Worm (Caenorhabditis elegans) whole organism, L3 larva: ENCODE measurements around the gene srm-6.

ENCODE experiments used
- R02D3.7 ChIP-seq: fragments of 150-350 bp; optimal IDR thresholded peaks from 2 replicates; lab custom pipeline; 2014; ENCODE audit warnings: missing biosample characterization, missing genetic modification characterization
- ZK546.5 ChIP-seq: sonication (generic microtip); optimal IDR thresholded peaks from 2 replicates; lab custom pipeline; 2017; ENCODE audit warnings: missing biosample characterization, missing genetic modification characterization
- ama-1 ChIP-seq: fragments of 150-350 bp; optimal IDR thresholded peaks from 2 replicates; lab custom pipeline; 2018
- ceh-16 ChIP-seq: sonication (generic microtip); optimal IDR thresholded peaks from 2 replicates; lab custom pipeline; 2017; ENCODE audit warnings: missing biosample characterization, missing genetic modification characterization
- ceh-28 ChIP-seq: fragments of 150-350 bp; optimal IDR thresholded peaks from 2 replicates; lab custom pipeline; 2014; ENCODE audit warnings: missing biosample characterization, missing genetic modification reagents, missing genetic modification characterization
- ceh-82 ChIP-seq: fragments of 150-350 bp; optimal IDR thresholded peaks from 2 replicates; lab custom pipeline; 2014; ENCODE audit warnings: missing biosample characterization, missing genetic modification characterization
- ceh-9 ChIP-seq: sonication (generic microtip); optimal IDR thresholded peaks from 2 replicates; lab custom pipeline; 2018; ENCODE audit warnings: missing biosample characterization, missing genetic modification characterization
- daf-12 ChIP-seq: fragments of 150-350 bp; optimal IDR thresholded peaks from 2 replicates; lab custom pipeline; 2014; ENCODE audit warnings: missing biosample characterization, missing genetic modification reagents, missing genetic modification characterization
- egl-27 ChIP-seq: sonication (generic microtip); optimal IDR thresholded peaks from 4 replicates; lab custom pipeline; 2017; ENCODE audit warnings: missing biosample characterization, missing genetic modification reagents, missing genetic modification characterization
- egl-5 ChIP-seq: fragments of 150-350 bp; optimal IDR thresholded peaks from 2 replicates; lab custom pipeline; 2017; ENCODE audit warnings: missing biosample characterization, missing genetic modification reagents, missing genetic modification characterization, inconsistent platforms
- elt-1 ChIP-seq: fragments of 150-350 bp; optimal IDR thresholded peaks from 2 replicates; lab custom pipeline; 2014; ENCODE audit warnings: missing biosample characterization, missing genetic modification characterization
- elt-2 ChIP-seq: sonication (generic microtip); optimal IDR thresholded peaks from 2 replicates; lab custom pipeline; 2016; ENCODE audit warnings: missing genetic modification reagents, mild to moderate bottlenecking, missing genetic modification characterization, missing compliant biosample characterization
- elt-3 ChIP-seq, 3 experiments: fragments of 150-350 bp in 1 of 3; sonication (generic microtip) in 2 of 3; optimal IDR thresholded peaks; 2 replicates in 2 of 3; 4 replicates in 1 of 3; lab custom pipeline; 2014 to 2017; ENCODE audit warnings: missing biosample characterization in 3 of 3, missing genetic modification characterization in 3 of 3
- eor-1 ChIP-seq, 2 experiments: fragments of 150-350 bp; optimal IDR thresholded peaks; 2 replicates each; lab custom pipeline; 2014 to 2018; ENCODE audit warnings: missing biosample characterization in 2 of 2, missing genetic modification characterization in 2 of 2
- fkh-10 ChIP-seq: sonication (generic microtip); optimal IDR thresholded peaks from 2 replicates; lab custom pipeline; 2017; ENCODE audit warnings: missing biosample characterization, missing genetic modification reagents, missing genetic modification characterization
- fos-1 ChIP-seq: fragments of 150-350 bp; optimal IDR thresholded peaks from 2 replicates; lab custom pipeline; 2014; ENCODE audit warnings: missing biosample characterization, missing genetic modification characterization
- lin-15B ChIP-seq: fragments of 150-350 bp; optimal IDR thresholded peaks from 2 replicates; lab custom pipeline; 2014; ENCODE audit warnings: missing biosample characterization, missing genetic modification characterization
- mdl-1 ChIP-seq: fragments of 150-350 bp; optimal IDR thresholded peaks from 2 replicates; lab custom pipeline; 2014; ENCODE audit warnings: missing biosample characterization, missing genetic modification characterization
- mml-1 ChIP-seq: fragments of 150-350 bp; sonication (generic microtip); optimal IDR thresholded peaks from 3 replicates; lab custom pipeline; 2014; ENCODE audit warnings: missing biosample characterization, missing genetic modification characterization
- nfya-1 ChIP-seq: sonication (generic microtip); optimal IDR thresholded peaks from 2 replicates; lab custom pipeline; 2017; ENCODE audit warnings: missing genetic modification characterization, mild to moderate bottlenecking, missing compliant biosample characterization, antibody characterized with exemption, moderate library complexity; ENCODE audit not compliant: insufficient read depth
- nhr-11 ChIP-seq: fragments of 150-350 bp; optimal IDR thresholded peaks from 2 replicates; lab custom pipeline; 2014; ENCODE audit warnings: missing biosample characterization, missing genetic modification characterization
- nhr-12 ChIP-seq: fragments of 150-350 bp; optimal IDR thresholded peaks from 2 replicates; lab custom pipeline; 2014; ENCODE audit warnings: missing biosample characterization, missing genetic modification characterization
- nhr-237 ChIP-seq: fragments of 150-350 bp; optimal IDR thresholded peaks from 2 replicates; lab custom pipeline; 2014; ENCODE audit warnings: missing biosample characterization, missing genetic modification characterization
- nhr-25 ChIP-seq: sonication (generic microtip); optimal IDR thresholded peaks from 2 replicates; lab custom pipeline; 2017; ENCODE audit warnings: missing biosample characterization, missing genetic modification characterization
- nhr-28 ChIP-seq: fragments of 150-350 bp; optimal IDR thresholded peaks from 2 replicates; lab custom pipeline; 2014; ENCODE audit warnings: missing biosample characterization, missing genetic modification characterization
- nhr-67 ChIP-seq: fragments of 150-350 bp; optimal IDR thresholded peaks from 2 replicates; lab custom pipeline; 2014; ENCODE audit warnings: missing biosample characterization, missing genetic modification characterization
- nhr-77 ChIP-seq: fragments of 150-350 bp; optimal IDR thresholded peaks from 2 replicates; lab custom pipeline; 2014; ENCODE audit warnings: missing biosample characterization, missing genetic modification characterization
- pha-4 ChIP-seq: fragments of 150-350 bp; optimal IDR thresholded peaks from 2 replicates; lab custom pipeline; 2014; ENCODE audit warnings: missing biosample characterization, missing genetic modification reagents, missing genetic modification characterization
- pqm-1 ChIP-seq: fragments of 150-350 bp; optimal IDR thresholded peaks from 2 replicates; lab custom pipeline; 2017; ENCODE audit warnings: missing biosample characterization, missing genetic modification characterization, inconsistent platforms
- sea-2 ChIP-seq: fragments of 150-350 bp; sonication (generic microtip); optimal IDR thresholded peaks from 4 replicates; lab custom pipeline; 2014; ENCODE audit warnings: missing biosample characterization, missing genetic modification reagents, missing genetic modification characterization
- skn-1 ChIP-seq: fragments of 150-350 bp; optimal IDR thresholded peaks from 2 replicates; lab custom pipeline; 2014; ENCODE audit warnings: missing biosample characterization, missing genetic modification characterization
- snpc-4 ChIP-seq: fragments of 150-350 bp; optimal IDR thresholded peaks from 2 replicates; lab custom pipeline; 2014; ENCODE audit warnings: missing biosample characterization, missing genetic modification characterization
- unc-39 ChIP-seq: sonication (generic microtip); optimal IDR thresholded peaks from 4 replicates; lab custom pipeline; 2017; ENCODE audit warnings: missing biosample characterization, missing genetic modification characterization
- unc-62 ChIP-seq: fragments of 150-350 bp; sonication (generic microtip); optimal IDR thresholded peaks from 4 replicates; lab custom pipeline; 2014; ENCODE audit warnings: missing biosample characterization, missing genetic modification reagents, missing genetic modification characterization
- zag-1 ChIP-seq: fragments of 150-350 bp; optimal IDR thresholded peaks from 2 replicates; lab custom pipeline; 2014; ENCODE audit warnings: missing biosample characterization, missing genetic modification characterization

srm-6 gene

DNA sequence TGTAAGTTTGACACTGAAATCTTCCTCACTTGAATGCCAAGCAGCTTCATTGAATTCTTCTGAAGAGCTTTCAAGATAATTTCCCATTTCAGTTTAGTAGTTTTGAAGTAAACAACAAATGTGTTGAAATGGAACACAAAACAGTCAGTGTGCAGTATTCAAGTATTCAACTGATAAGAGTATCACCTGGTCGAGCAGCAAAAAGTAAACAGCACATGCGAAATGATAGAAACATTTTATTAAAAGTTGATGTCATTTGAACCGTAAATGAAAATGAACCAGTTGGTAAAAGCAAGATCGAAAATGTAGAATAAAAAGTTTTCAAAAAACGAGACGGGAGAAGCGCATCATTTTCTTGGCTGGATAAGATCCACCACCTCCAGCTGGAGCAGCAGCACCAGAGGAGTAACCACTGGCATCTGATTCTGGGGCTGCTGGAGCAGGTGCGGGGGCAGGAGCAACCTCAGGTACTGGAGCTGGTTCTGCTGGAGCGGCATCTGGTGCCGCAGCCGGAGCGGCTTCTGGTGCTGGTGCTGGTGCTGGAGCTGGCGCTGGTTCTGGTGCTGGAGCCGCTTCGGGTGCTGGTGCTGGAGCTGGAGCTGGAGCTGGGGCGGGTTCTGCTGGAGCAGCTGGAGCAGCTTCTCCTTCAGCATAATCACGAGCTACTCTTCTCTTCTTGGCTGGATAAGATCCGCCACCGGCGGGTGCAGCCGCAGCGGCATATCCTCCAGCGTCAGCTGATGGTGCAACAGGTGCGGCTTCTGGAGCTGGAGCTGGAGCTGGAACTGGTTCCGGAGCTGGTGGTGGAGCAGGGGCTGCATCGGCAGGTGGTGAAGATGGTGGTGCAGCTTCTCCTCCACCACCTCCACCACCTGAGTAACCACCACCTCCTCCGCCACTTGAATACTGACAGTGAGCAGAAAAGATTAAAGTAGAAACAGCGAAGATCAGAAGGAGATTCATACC lies 12.0 kb upstream of the srm-6 start, which contains the start of the genes F47B8.4 and F47B8.18:
TSS of gene F47B8.4 (minus strand) at position 172 of the 966 bp plus-strand sequence.
TSS of gene F47B8.18 (minus strand) at position 963 of the 966 bp plus-strand sequence.
- TF ChIP-seq fkh-10 (GFP tag; lab: Kevin White, UChicago) = no peak
- TF ChIP-seq pha-4 (tag; lab: Kevin White, UChicago) = peak; percentile 90
- no peak for TF ChIP-seq ceh-82 (tag; lab: Kevin White, UChicago)
- peak; percentile 69 for TF ChIP-seq elt-2 (tag; lab: Kevin White, UChicago)
- TF ChIP-seq pqm-1 = peak; percentile 59
- TF ChIP-seq nhr-77 (tag; lab: Kevin White, UChicago) = no peak

DNA sequence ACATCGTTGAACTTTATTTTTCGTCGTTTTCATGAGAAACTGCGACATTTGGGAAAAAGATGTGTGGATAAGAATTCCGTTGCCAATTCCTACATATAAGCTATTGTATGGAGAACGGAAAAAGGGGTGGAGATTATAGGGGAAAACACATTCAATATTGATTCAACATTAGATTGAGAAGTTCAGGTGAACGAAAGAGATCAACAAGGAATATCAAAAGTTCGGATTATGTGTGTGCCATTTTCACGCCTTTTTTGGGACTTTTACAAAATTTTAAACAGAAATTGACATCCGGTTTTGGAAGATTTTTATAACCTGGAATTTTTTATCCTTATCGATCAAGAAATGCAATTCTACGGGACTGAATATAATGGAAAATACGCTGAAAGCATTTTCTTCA lies 9.0 kb upstream of the srm-6 start, which contains the start of gene F47B8.5:
TSS of gene F47B8.5 (minus strand) at position 101 of the 400 bp plus-strand sequence.
- TF ChIP-seq mml-1 (tag; lab: Kevin White, UChicago) (no peak), fkh-10 (GFP tag; lab: Kevin White, UChicago) (no peak), nhr-28 (tag; lab: Kevin White, UChicago) (no peak), zag-1 (tag; lab: Kevin White, UChicago) (no peak), skn-1 (tag; lab: Kevin White, UChicago) (no peak), egl-27 (tag; lab: Kevin White, UChicago) (no peak), daf-12 (tag; lab: Kevin White, UChicago) (no peak), egl-5 (tag; lab: Kevin White, UChicago) (no peak), snpc-4 (tag; lab: Kevin White, UChicago) (no peak), sea-2 (no peak), nhr-67 (tag; lab: Kevin White, UChicago) (no peak), nhr-237 (tag; lab: Kevin White, UChicago) (no peak), unc-62 (no peak), elt-1 (tag; lab: Kevin White, UChicago) (no peak)

DNA sequence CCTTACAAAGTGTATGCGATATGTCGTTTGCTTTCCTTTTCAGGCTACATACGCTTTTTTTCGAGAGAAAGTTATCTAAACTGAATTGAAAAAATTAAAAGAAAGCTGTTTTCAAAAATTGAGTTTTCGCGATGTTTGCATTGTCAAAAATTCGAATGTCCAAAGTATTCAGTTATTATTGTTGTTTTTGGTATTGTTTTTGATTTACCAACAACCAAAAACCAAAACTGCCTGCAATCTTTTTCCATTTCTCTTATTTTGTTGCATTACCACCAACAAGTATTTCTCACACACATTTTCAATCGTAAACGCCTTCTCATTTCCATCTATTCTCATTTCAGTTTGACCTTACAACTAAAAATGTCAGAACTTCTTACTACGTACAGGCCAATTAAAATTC lies 7.9 kb upstream of the srm-6 start, which contains the start of gene pepm-1:
TSS of gene pepm-1 (plus strand) at position 301 of the 400 bp plus-strand sequence.
- TF ChIP-seq lin-15B (no peak), elt-1 (tag; lab: Kevin White, UChicago) (no peak), ZK546.5 (no peak), ama-1 (lab: Kevin White, UChicago) (no peak), nhr-12 (tag; lab: Kevin White, UChicago) (no peak), nhr-11 (tag; lab: Kevin White, UChicago) (no peak)

DNA sequence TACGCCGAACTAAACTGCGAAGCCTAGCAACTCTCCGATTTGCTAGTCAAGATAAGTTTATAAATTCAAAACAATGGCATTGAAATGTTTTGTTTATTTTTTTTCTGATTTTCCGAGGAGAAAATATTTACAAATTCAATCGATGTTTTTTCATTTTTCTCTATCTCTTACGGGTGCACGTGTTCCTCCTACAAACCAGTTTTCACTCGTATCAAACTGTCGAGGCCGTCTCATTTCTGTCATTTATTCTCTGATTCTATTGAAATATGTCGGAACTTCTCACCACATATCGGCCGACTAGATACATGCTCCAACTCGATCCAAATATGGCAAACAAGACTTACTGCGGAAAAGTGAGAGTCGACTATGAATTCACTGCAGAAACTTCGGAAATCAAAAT lies 5.3 kb upstream of the srm-6 start, which contains the start of gene F47B8.8:
TSS of gene F47B8.8 (plus strand) at position 257 of the 400 bp plus-strand sequence.
- TF ChIP-seq ceh-16 (tag; lab: Kevin White, UChicago) (no peak), nhr-25 (peak; percentile 4)

DNA sequence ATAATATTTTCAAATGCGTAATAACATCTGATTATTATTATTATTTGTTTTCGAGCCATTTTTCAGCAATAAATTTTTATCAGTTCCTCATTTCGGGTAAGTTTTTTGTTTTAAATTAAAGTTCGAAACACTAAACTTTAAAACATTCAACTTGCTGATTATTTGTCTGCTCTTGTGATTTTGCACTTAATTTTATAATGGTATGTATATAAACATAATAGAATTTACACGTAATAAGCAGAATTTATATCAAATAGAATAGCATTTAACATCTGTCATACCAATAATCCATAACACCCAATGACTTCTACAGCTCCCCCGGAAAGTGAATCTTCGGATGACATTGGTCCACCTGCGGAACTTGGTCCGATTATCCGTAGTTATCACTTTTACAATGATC lies 3.6 kb upstream of the srm-6 start, which contains the start of gene srm-4:
TSS of gene srm-4 (plus strand) at position 301 of the 400 bp plus-strand sequence.
- TF ChIP-seq nhr-67 (tag; lab: Kevin White, UChicago) (no peak), ceh-9 (tag; lab: Kevin White, UChicago) (no peak), skn-1 (tag; lab: Kevin White, UChicago) (no peak), ceh-28 (tag; lab: Kevin White, UChicago) (no peak), sea-2 (no peak), nhr-77 (tag; lab: Kevin White, UChicago) (no peak), R02D3.7 (no peak), pha-4 (tag; lab: Kevin White, UChicago) (no peak), egl-27 (tag; lab: Kevin White, UChicago) (no peak), daf-12 (tag; lab: Kevin White, UChicago) (no peak), unc-39 (tag; lab: Kevin White, UChicago) (no peak), elt-3 (tag; optimal IDR thresholded peaks at IDR 0.05; lab: Kevin White, UChicago) (no peak), mml-1 (tag; lab: Kevin White, UChicago) (no peak), fos-1 (tag; lab: Kevin White, UChicago) (no peak), nhr-11 (tag; lab: Kevin White, UChicago) (no peak), nfya-1 (tag; lab: Kevin White, UChicago) (no peak), elt-2 (tag; lab: Kevin White, UChicago) (no peak), mdl-1 (tag; lab: Kevin White, UChicago) (no peak), eor-1 (tag; optimal IDR thresholded peaks at IDR 0.05; lab: Kevin White, UChicago) (no peak)
